Fruit fly (Drosophila melanogaster): ENCODE data around the gene PQBP1.

Gene PQBP1

DNA sequence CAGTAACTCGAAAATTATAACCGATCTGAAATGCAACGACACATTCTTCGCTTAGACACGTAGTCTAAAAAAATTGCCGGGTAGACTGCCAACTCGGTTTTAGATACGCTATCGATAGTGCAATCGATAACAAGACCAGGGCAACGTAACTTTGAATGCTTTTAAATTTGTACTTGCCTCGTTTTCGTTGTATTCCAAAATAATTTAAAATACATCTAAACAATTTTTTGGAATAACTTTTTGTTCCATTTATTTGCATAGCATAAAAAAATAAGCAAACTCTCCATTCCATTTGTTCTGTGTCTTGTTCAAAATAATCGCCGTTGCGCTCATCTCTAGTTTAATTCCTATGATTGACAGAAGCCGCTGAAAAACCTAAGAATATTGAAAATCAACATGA, 4.0 kb downstream of the PQBP1 start, which contains the start of the genes Stt3B and CG11839 (continued):
- peak; percentile 62 for TF ChIP-seq fd3F (GFP tag; optimal IDR thresholded peaks at IDR 0.05)
- no peak; the same call in none of the 2 replicates for TF ChIP-seq CG4404 (GFP tag; IDR thresholded peaks at IDR 0.05)
- peak; percentile 72 for TF ChIP-seq CG12744 (GFP tag; optimal IDR thresholded peaks at IDR 0.05)
- peak; percentile 24; the same call in 1 of the 3 replicates for TF ChIP-seq B-H1 (GFP tag; IDR thresholded peaks at IDR 0.05)
- TF ChIP-seq CG14965 (GFP tag; optimal IDR thresholded peaks at IDR 0.05; ENCODE audit: borderline replicate concordance), result no peak
- TF ChIP-seq Lpt (GFP tag; optimal IDR thresholded peaks at IDR 0.05), result no peak
- TF ChIP-seq hth (optimal IDR thresholded peaks at IDR 0.05), result no peak
- peak; percentile 76 for TF ChIP-seq Antp (GFP tag; optimal IDR thresholded peaks at IDR 0.05)
- TF ChIP-seq CG33557 (GFP tag; optimal IDR thresholded peaks at IDR 0.05), result peak; percentile 54
- TF ChIP-seq mld (GFP tag; IDR thresholded peaks at IDR 0.05; ENCODE audit: partially characterized antibody), result peak; percentile 58; the same call in 1 of the 3 replicates
- TF ChIP-seq CG11093 (GFP tag; IDR thresholded peaks at IDR 0.05), result no peak
- TF ChIP-seq sqz (GFP tag; optimal IDR thresholded peaks at IDR 0.05), result no peak
- TF ChIP-seq Poxn (GFP tag; IDR thresholded peaks at IDR 0.05), result no peak
- peak; percentile 59 for TF ChIP-seq CG4854 (GFP tag; optimal IDR thresholded peaks at IDR 0.05)
- TF ChIP-seq br (optimal IDR thresholded peaks at IDR 0.05), result no peak
- no peak; the same call in 1 of the 2 replicates for TF ChIP-seq CG6689 (GFP tag; IDR thresholded peaks at IDR 0.05)
- no peak for TF ChIP-seq abd-A (tag; optimal IDR thresholded peaks at IDR 0.05)
- TF ChIP-seq Nf-YC (tag; optimal IDR thresholded peaks at IDR 0.05), result no peak
- TF ChIP-seq gcm2 (GFP tag; optimal IDR thresholded peaks at IDR 0.05), result peak; percentile 45
- TF ChIP-seq Jarid2 (GFP tag; optimal IDR thresholded peaks at IDR 0.05), result no peak
- TF ChIP-seq CrebB (tag; optimal IDR thresholded peaks at IDR 0.05), result peak; percentile 3
- peak; percentile 86 for TF ChIP-seq CHES-1-like (GFP tag; optimal IDR thresholded peaks at IDR 0.05)
- peak; percentile 82 for TF ChIP-seq Hsf (GFP tag; optimal IDR thresholded peaks at IDR 0.05)
- TF ChIP-seq Fer1 (GFP tag; optimal IDR thresholded peaks at IDR 0.05), result peak; percentile 76
- TF ChIP-seq luna (GFP tag; optimal IDR thresholded peaks at IDR 0.05), result peak; percentile 25
- no peak for TF ChIP-seq lov (optimal IDR thresholded peaks at IDR 0.05)
- TF ChIP-seq lov (GFP tag; IDR thresholded peaks at IDR 0.05), result no peak
- TF ChIP-seq pnt (GFP tag; optimal IDR thresholded peaks at IDR 0.05), result peak; percentile 77
- TF ChIP-seq HmgD (GFP tag; optimal IDR thresholded peaks at IDR 0.05), result peak; percentile 85
- peak; percentile 32 for TF ChIP-seq CG8089 (GFP tag; optimal IDR thresholded peaks at IDR 0.05)
- no peak for TF ChIP-seq sc (optimal IDR thresholded peaks at IDR 0.05)
- TF ChIP-seq sc (GFP tag; optimal IDR thresholded peaks at IDR 0.05), result no peak
- TF ChIP-seq pum (GFP tag; optimal IDR thresholded peaks at IDR 0.05), result peak; percentile 68
- no peak for TF ChIP-seq CG7839 (tag; optimal IDR thresholded peaks at IDR 0.05)
- TF ChIP-seq danr (GFP tag; IDR thresholded peaks at IDR 0.05), result no peak
- TF ChIP-seq CG9609 (GFP tag; optimal IDR thresholded peaks at IDR 0.05), result peak; percentile 74
- TF ChIP-seq ac (GFP tag; optimal IDR thresholded peaks at IDR 0.05), result no peak
- no peak for TF ChIP-seq dati (GFP tag; IDR thresholded peaks at IDR 0.05)
- TF ChIP-seq CG14441 (GFP tag; IDR thresholded peaks at IDR 0.05), result peak; percentile 79
- TF ChIP-seq CG4820 (GFP tag; optimal IDR thresholded peaks at IDR 0.05), result peak; percentile 66
- TF ChIP-seq shn (GFP tag; optimal IDR thresholded peaks at IDR 0.05), result peak; percentile 81
- peak; percentile 82 for TF ChIP-seq CG9817 (tag; optimal IDR thresholded peaks at IDR 0.05)
- peak; percentile 73 for TF ChIP-seq Myb (GFP tag; optimal IDR thresholded peaks at IDR 0.05)
- TF ChIP-seq ERR (GFP tag; optimal IDR thresholded peaks at IDR 0.05), result peak; percentile 59
- TF ChIP-seq wor (GFP tag; IDR thresholded peaks at IDR 0.05), result no peak
- TF ChIP-seq CG17328 (GFP tag; IDR thresholded peaks at IDR 0.05), result peak; percentile 56; the same call in 1 of the 2 replicates
- TF ChIP-seq CG9932 (GFP tag; IDR thresholded peaks at IDR 0.05), result peak; percentile 87
- 0 out of 3 replicates have a peak, but pooled peaks have one; percentile 29 for TF ChIP-seq CG2199 (GFP tag; IDR thresholded peaks at IDR 0.05)
- peak; percentile 72 for TF ChIP-seq CG17829 (tag; optimal IDR thresholded peaks at IDR 0.05)
- TF ChIP-seq CG10274 (GFP tag; optimal IDR thresholded peaks at IDR 0.05), result no peak
- no peak for TF ChIP-seq fd102C (GFP tag; optimal IDR thresholded peaks at IDR 0.05)
- TF ChIP-seq kni (GFP tag; optimal IDR thresholded peaks at IDR 0.05), result no peak
- peak; percentile 69 for TF ChIP-seq CG33213 (GFP tag; optimal IDR thresholded peaks at IDR 0.05)

All from whole organism, embryonic.